Fruit fly (Drosophila melanogaster) whole organism, embryonic: ENCODE results near the gene Kdm5.

Source experiments
- CG10431 ChIP-seq: fragments of 200-800 bp; sonication (Bioruptor generic); optimal IDR thresholded peaks from 3 replicates; lab custom pipeline; 2018; ENCODE audit warnings: missing biosample characterization, mild to moderate bottlenecking, missing genetic modification characterization
- CG10543 ChIP-seq: fragments of 200-800 bp; sonication (Bioruptor generic); optimal IDR thresholded peaks from 3 replicates; lab custom pipeline; 2017; ENCODE audit warnings: missing biosample characterization, mild to moderate bottlenecking, missing genetic modification characterization, moderate library complexity
- CG13123 ChIP-seq: fragments of 200-800 bp; sonication (Bioruptor generic); optimal IDR thresholded peaks from 2 replicates; lab custom pipeline; 2016; ENCODE audit warnings: missing biosample characterization, missing genetic modification characterization
- CG4360 ChIP-seq: fragments of 200-800 bp; sonication (Bioruptor generic); IDR thresholded peaks from 2 replicates; pipeline ENCODE4 v1.3.6; 2022; ENCODE audit warnings: missing biosample characterization, missing genetic modification characterization
- CG7987 ChIP-seq: fragments of 200-800 bp; sonication (Bioruptor generic); optimal IDR thresholded peaks from 2 replicates; lab custom pipeline; 2018; ENCODE audit warnings: missing biosample characterization, mild to moderate bottlenecking, missing genetic modification characterization, moderate library complexity
- CrebB ChIP-seq: fragments of 200-800 bp; sonication (Bioruptor generic); optimal IDR thresholded peaks from 3 replicates; lab custom pipeline; 2018; ENCODE audit warnings: missing biosample characterization, mild to moderate bottlenecking, missing genetic modification characterization
- Lpt ChIP-seq: fragments of >200 bp; optimal IDR thresholded peaks from 2 replicates; lab custom pipeline; 2018; ENCODE audit warnings: missing biosample characterization, missing genetic modification characterization
- Oli ChIP-seq: fragments of 200-800 bp; sonication (Bioruptor generic); optimal IDR thresholded peaks from 2 replicates; lab custom pipeline; 2018; ENCODE audit warnings: missing biosample characterization, mild to moderate bottlenecking, missing genetic modification characterization, moderate library complexity
- amos ChIP-seq: fragments of 200-800 bp; sonication (Bioruptor generic); IDR thresholded peaks from 2 replicates; pipeline ENCODE4 v1.3.6; 2022; ENCODE audit warnings: missing biosample characterization, missing genetic modification characterization; ENCODE audit not compliant: partially characterized antibody
- crp ChIP-seq, 2 experiments: fragments of 200-800 bp; sonication (Bioruptor generic); optimal IDR thresholded peaks; 2 replicates in 1 of 2; 3 replicates in 1 of 2; lab custom pipeline; 2017; ENCODE audit warnings: missing biosample characterization in 2 of 2, missing genetic modification characterization in 2 of 2, mild to moderate bottlenecking in 1 of 2, moderate library complexity in 1 of 2
- da ChIP-seq: fragments of 200-800 bp; sonication (Bioruptor generic); optimal IDR thresholded peaks from 2 replicates; lab custom pipeline; 2016; ENCODE audit warnings: missing biosample characterization, missing genetic modification characterization
- gcm ChIP-seq: fragments of 200-800 bp; sonication (Bioruptor generic); optimal IDR thresholded peaks from 2 replicates; lab custom pipeline; 2019; ENCODE audit warnings: missing biosample characterization, mild to moderate bottlenecking, missing genetic modification characterization, moderate library complexity
- sna ChIP-seq: fragments of 200-800 bp; sonication (Bioruptor generic); IDR thresholded peaks from 2 replicates; pipeline ENCODE4 v1.3.6; 2022; ENCODE audit warnings: missing biosample characterization, missing genetic modification characterization; ENCODE audit not compliant: partially characterized antibody
- wor ChIP-seq: fragments of 200-800 bp; sonication (Bioruptor generic); IDR thresholded peaks from 2 replicates; pipeline ENCODE4 v1.3.6; 2022; ENCODE audit warnings: missing biosample characterization, missing genetic modification characterization

DNA sequence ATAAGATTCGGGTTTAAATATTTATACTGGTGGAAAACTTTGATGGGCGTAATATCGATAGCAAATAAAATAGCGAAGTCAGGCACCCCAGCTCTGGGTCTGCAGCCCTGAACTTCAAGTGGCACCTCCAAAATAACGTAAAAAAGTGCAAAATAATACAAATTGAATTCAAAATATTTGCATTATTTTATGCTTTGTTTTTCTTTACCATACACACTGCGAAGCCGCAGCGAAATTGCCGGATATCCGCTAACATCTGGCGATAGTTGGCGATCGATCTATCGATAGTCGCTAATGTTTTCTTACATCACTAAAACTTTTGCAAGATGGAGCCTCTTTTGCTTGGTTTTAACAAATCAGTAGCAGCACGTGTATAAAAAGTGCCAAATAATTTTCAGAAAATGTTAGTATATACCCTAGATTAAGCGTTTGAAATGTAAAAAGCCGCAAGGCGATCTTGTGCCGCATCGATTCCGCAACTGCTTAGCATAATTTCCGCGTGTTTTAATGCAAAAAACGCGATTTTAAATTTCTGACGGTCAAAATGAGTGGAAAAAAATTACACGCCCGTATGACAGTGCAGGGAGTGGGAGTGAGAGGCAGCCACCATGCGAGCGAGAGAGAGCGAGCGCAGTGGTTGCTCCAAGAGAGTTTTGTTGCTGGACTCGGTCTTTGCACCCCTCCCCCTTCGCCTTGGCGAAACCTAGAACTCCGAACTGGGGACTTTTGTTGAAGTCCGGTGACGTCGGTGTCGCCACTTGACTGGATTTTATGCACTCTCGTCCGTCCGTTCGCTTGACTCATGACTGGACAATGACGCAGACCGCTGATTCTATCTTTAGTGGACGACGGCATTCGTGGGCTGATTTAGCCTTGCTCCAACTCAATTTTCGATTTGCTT lies 17.6 kb downstream of the Kdm5 start, which contains the start of gene eIF4A:
- TF ChIP-seq amos (no peak), CG7987 (GFP tag; lab: Kevin White, UChicago) (peak; percentile 41), Lpt (GFP tag; lab: Kevin White, UChicago) (no peak), crp (GFP tag; optimal IDR thresholded peaks at IDR 0.05; lab: Kevin White, UChicago) (no peak), gcm (peak; percentile 75), wor (GFP tag; lab: Robert Waterston, UW) (no peak), da (no peak), CG10543 (GFP tag; lab: Kevin White, UChicago) (no peak), CG4360 (GFP tag; lab: Robert Waterston, UW) (no peak), Oli (tag; lab: Kevin White, UChicago) (peak; percentile 14), CG10431 (GFP tag; lab: Kevin White, UChicago) (no peak), CrebB (tag; lab: Kevin White, UChicago) (no peak), sna (GFP tag; lab: Robert Waterston, UW) (no peak), CG13123 (GFP tag; lab: Kevin White, UChicago) (no peak)
